Fruit fly (Drosophila melanogaster): ENCODE measurements around the gene CG2698.

Gene CG2698

DNA sequence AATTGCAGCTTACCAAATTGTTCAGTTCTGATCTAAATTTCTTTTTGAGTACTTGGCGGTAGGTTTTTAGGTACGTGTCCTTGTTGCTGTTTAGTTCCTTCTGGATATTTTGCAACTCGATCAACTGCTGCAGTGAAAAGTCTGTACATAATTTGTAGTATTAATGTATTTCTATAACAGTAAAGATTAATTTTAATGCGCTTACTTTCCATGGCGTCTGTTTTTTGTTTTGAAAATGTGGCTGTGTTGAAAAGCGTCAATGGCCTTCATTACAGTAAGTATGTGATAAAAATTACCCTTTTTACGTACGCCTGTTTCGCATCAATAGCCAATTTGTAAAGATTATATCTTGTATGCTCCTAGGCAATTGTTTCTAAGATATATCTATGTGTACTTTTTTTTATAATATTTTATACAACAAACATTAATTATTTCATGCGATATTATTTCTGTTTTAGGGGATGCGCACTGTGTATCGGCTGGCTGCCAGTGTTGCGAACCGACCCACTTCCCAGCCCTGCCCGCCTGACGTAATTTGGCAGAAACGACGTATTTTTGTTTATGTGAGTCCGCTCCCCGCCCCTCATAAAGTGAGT, at the start of gene CG2698, which contains the start of gene Kmn2:
Gene CG2698 (plus strand): TSS at position 489 of the 596 bp plus-strand sequence.
Gene Kmn2 (minus strand): TSS at position 236 of the 596 bp plus-strand sequence.
- no peak for TF ChIP-seq Myc (optimal IDR thresholded peaks at IDR 0.05)
- TF ChIP-seq psq (optimal IDR thresholded peaks at IDR 0.05) = no peak
- TF ChIP-seq h (optimal IDR thresholded peaks at IDR 0.05) = no peak
- no peak for TF ChIP-seq insv (optimal IDR thresholded peaks at IDR 0.05)
- TF ChIP-seq Sin3A (optimal IDR thresholded peaks at IDR 0.05) = no peak
- TF ChIP-seq ttk (optimal IDR thresholded peaks at IDR 0.05) = no peak

dm6 chr3R:7953041-7953788, 48.1 kb upstream of the CG2698 start:
- TF ChIP-seq insv (optimal IDR thresholded peaks at IDR 0.05) = no peak
- no peak for TF ChIP-seq ttk (optimal IDR thresholded peaks at IDR 0.05)
- no peak for TF ChIP-seq Sin3A (optimal IDR thresholded peaks at IDR 0.05)
- no peak for TF ChIP-seq h (optimal IDR thresholded peaks at IDR 0.05)

- no peak for TF ChIP-seq Myc (optimal IDR thresholded peaks at IDR 0.05)
Measured at dm6 chr3R:7954477-7954876, 46.9 kb upstream of the CG2698 start.

DNA sequence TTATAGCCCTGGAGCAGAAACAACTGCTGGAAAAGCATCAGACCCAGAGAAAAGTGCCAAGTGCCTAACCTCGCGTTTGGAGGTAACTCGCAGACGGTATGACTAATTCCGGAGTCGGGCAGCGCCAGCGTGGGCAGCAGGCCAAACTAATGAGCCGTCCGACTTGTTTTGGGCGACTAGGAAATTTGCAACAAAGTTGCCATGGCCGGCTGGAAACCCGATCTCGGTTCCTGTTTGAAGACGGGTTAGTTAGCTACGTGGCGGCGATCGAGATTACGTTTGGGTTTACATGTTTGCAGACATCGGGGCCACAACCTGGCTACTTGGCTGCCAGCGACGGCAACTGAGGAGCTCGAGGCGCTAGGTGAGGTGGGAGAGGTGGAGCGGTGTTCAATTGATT, 44.4 kb upstream of the CG2698 start:
- TF ChIP-seq ttk (optimal IDR thresholded peaks at IDR 0.05) (no peak), Sin3A (optimal IDR thresholded peaks at IDR 0.05) (no peak), h (optimal IDR thresholded peaks at IDR 0.05) (no peak), Myc (optimal IDR thresholded peaks at IDR 0.05) (no peak), insv (optimal IDR thresholded peaks at IDR 0.05) (no peak), psq (optimal IDR thresholded peaks at IDR 0.05) (no peak)

- no peak for TF ChIP-seq h (optimal IDR thresholded peaks at IDR 0.05)
- no peak for TF ChIP-seq ttk (optimal IDR thresholded peaks at IDR 0.05)
- no peak for TF ChIP-seq insv (optimal IDR thresholded peaks at IDR 0.05)
Measured at dm6 chr3R:7961348-7961747, 40.0 kb upstream of the CG2698 start.

DNA sequence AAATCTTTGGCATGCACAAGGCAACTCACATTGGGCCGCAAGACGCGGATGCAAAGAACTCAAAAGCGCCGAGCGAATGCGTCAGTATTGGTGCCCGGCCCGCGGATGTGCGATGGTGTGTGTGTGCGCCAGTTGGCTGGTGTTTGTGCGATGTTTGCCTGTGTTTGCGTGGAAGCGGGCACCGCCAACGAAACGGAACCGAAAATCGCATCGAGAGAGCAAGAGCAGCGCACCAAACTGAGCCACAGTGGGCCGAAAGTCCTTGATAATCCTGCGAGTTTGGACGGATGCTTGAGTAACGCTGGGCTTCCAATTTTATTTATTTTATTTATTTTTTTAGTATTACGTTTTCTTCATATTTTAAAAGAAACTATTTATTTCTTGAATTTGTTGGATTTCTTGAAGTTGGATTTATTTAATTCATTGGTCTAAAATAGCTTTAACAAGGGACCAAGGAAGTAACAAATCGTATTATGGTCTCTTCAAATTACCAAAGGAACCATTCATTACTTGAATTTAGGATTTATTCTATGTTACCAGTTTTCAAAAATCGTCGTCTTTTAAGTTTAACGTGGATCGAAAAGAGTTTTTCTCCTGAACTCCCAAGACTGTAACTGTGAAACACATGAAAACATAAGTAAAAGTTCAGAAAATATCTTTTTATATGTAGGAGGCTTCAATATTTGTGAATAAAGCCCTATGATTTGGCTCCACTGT, 38.4 kb upstream of the CG2698 start:
- TF ChIP-seq ttk (optimal IDR thresholded peaks at IDR 0.05) (no peak), insv (optimal IDR thresholded peaks at IDR 0.05) (no peak), Myc (optimal IDR thresholded peaks at IDR 0.05) (no peak), Sin3A (optimal IDR thresholded peaks at IDR 0.05) (no peak), h (optimal IDR thresholded peaks at IDR 0.05) (no peak), psq (optimal IDR thresholded peaks at IDR 0.05) (no peak)

DNA sequence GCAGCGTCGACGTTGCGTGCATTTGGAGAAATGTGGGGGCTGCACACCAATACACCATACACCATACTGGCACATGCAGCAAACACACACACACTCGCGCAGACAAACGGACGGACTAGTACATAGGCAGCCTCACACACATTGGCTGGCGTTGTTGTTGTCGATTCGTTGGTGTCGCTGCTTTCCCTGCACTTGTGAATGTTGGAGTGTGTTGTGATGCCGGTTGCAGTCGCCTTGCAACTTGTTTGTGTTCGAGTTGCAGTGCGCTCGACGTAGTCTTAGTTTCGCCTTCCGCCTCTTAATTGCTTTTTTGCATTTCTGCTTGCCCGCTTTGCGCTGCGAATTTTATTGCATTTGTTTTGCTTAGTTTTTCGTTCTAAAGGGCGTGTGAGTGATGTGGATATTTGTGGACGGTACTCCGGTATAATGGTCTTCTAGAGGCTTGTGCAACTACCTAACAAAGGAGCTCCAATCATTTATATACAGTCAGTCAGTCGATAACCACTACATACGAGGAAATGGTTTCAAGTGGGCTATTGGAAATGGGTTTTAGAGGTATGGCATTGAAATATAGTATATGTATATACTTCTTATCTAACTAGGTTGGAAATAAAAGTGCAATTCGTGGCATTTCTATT, 37.7 kb upstream of the CG2698 start:
- no peak for TF ChIP-seq ttk (optimal IDR thresholded peaks at IDR 0.05)
- no peak for TF ChIP-seq insv (optimal IDR thresholded peaks at IDR 0.05)
- TF ChIP-seq psq (optimal IDR thresholded peaks at IDR 0.05) = no peak
- TF ChIP-seq h (optimal IDR thresholded peaks at IDR 0.05) = no peak
- TF ChIP-seq Myc (optimal IDR thresholded peaks at IDR 0.05) = no peak
- TF ChIP-seq Sin3A (optimal IDR thresholded peaks at IDR 0.05) = no peak

DNA sequence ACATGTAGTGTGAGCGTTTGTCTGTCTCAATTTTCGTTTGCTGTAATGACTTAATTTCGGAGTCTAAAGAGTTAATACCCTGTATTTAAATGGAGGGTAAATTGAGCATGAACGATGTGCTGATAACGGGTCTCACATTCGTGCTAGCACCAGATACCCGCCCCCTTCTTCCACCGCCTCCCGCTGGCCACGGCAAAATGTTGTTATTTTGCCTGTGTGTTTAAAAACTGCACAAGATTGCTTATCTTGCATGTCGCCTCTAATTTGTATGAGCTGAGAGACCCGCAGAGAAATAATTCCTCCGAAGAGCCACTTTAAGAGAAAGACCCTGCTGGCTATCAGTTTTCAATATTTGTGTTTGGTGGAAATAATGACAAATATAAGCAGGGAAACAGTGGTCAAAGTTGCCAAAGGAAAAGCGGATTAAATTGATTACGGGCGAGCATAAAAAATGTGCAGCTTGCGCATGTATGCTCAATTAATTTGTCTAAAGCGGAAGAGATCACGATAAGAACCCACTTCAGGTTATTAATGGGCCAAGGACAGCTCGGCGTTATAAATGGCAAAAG, 36.5 kb upstream of the CG2698 start:
- TF ChIP-seq ttk (optimal IDR thresholded peaks at IDR 0.05) (no peak), Sin3A (optimal IDR thresholded peaks at IDR 0.05) (no peak), psq (optimal IDR thresholded peaks at IDR 0.05) (no peak), Myc (optimal IDR thresholded peaks at IDR 0.05) (no peak), h (optimal IDR thresholded peaks at IDR 0.05) (no peak), insv (optimal IDR thresholded peaks at IDR 0.05) (no peak)

dm6 chr3R:7966544-7967264, 34.7 kb upstream of the CG2698 start:
- TF ChIP-seq Myc (optimal IDR thresholded peaks at IDR 0.05) (no peak), h (optimal IDR thresholded peaks at IDR 0.05) (no peak), psq (optimal IDR thresholded peaks at IDR 0.05) (no peak), insv (optimal IDR thresholded peaks at IDR 0.05) (no peak), ttk (optimal IDR thresholded peaks at IDR 0.05) (no peak), Sin3A (optimal IDR thresholded peaks at IDR 0.05) (no peak)

DNA sequence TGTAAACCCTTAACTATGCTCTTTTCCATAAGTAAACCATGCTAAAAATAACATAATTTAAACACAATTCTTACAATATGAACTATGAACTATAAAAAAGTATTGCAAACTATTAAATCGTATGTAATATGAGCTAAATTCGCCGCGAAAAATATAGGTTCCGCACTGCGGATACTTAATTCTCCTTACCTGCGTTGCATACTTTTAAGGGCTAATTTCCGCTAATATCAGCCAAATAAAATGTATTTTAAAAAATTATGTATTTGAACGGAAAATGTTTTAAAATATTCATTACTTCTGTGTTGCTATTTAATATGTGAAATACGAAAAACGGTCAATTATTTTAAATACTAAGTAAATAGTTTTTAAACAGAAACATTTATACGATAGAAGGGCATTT, 34.0 kb upstream of the CG2698 start, which contains the start of gene dsx:
Gene dsx (minus strand): TSS at position 62 of the 400 bp plus-strand sequence.
- no peak for TF ChIP-seq Sin3A (optimal IDR thresholded peaks at IDR 0.05)
- no peak for TF ChIP-seq h (optimal IDR thresholded peaks at IDR 0.05)
- no peak for TF ChIP-seq Myc (optimal IDR thresholded peaks at IDR 0.05)
- no peak for TF ChIP-seq ttk (optimal IDR thresholded peaks at IDR 0.05)
- no peak for TF ChIP-seq insv (optimal IDR thresholded peaks at IDR 0.05)

DNA sequence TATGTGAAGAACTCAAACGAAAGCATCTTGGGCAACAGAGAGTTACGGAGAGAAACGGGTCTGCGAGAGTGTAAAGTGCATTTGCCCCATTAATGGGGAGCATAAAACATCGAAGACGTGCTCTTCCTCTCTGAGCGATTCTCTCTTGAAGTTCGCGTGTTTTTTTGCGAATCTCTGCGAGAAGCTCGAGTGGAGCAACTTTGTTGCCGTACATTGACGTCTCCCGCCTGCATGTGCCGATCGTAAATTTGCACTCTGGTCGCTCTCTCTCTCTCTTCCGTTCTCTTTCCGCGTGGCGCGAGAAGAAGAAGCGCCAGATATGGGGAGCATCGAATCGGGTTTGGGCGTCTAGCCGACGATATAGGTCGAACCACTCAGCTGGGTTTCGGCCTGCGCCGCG, 33.6 kb upstream of the CG2698 start:
- TF ChIP-seq h (optimal IDR thresholded peaks at IDR 0.05) = no peak
- TF ChIP-seq ttk (optimal IDR thresholded peaks at IDR 0.05) = no peak
- no peak for TF ChIP-seq psq (optimal IDR thresholded peaks at IDR 0.05)
- no peak for TF ChIP-seq Sin3A (optimal IDR thresholded peaks at IDR 0.05)
- TF ChIP-seq Myc (optimal IDR thresholded peaks at IDR 0.05) = no peak
- no peak for TF ChIP-seq insv (optimal IDR thresholded peaks at IDR 0.05)

Measured in Kc167 (cell line).